Fruit fly (Drosophila melanogaster): Measurements from ENCODE around the gene CG17917.

Gene CG17917

dm6 chr3R:6353624-6354352, 12.0 kb downstream of the CG17917 start (continued):
- TF ChIP-seq CG11560 (tag; IDR thresholded peaks at IDR 0.05): no peak
- TF ChIP-seq CG10565 (GFP tag; optimal IDR thresholded peaks at IDR 0.05): no peak
- no peak for TF ChIP-seq slbo (GFP tag; IDR thresholded peaks at IDR 0.05)
- TF ChIP-seq Bteb2 (GFP tag; optimal IDR thresholded peaks at IDR 0.05): peak; percentile 68
- no peak for TF ChIP-seq Fer3 (tag; optimal IDR thresholded peaks at IDR 0.05)
- peak; percentile 59; the same call in 1 of the 3 replicates for TF ChIP-seq CG14050 (GFP tag; IDR thresholded peaks at IDR 0.05)
- peak; percentile 64 for TF ChIP-seq CG10274 (GFP tag; optimal IDR thresholded peaks at IDR 0.05)
- peak; percentile 52 to 70 for TF ChIP-seq dpn (GFP tag; optimal IDR thresholded peaks at IDR 0.05)
- TF ChIP-seq GATAe (GFP tag; conservative IDR thresholded peaks at IDR 0.05): no peak
- TF ChIP-seq HLH54F (GFP tag; optimal IDR thresholded peaks at IDR 0.05): peak; percentile 45
- TF ChIP-seq CG1529 (GFP tag; optimal IDR thresholded peaks at IDR 0.05): no peak
- TF ChIP-seq CG34376 (GFP tag; optimal IDR thresholded peaks at IDR 0.05): peak; percentile 42
- peak; percentile 44; the same call in 1 of the 3 replicates for TF ChIP-seq croc (GFP tag; conservative IDR thresholded peaks at IDR 0.05)
- TF ChIP-seq Drgx (GFP tag; IDR thresholded peaks at IDR 0.05): peak; percentile 74
- TF ChIP-seq run (tag; optimal IDR thresholded peaks at IDR 0.05): no peak
- TF ChIP-seq dimm (GFP tag; IDR thresholded peaks at IDR 0.05): no peak
- peak; percentile 21 for TF ChIP-seq CG17186 (GFP tag; optimal IDR thresholded peaks at IDR 0.05)
- no peak for TF ChIP-seq mirr (GFP tag; optimal IDR thresholded peaks at IDR 0.05)
- peak; percentile 81 for TF ChIP-seq az2 (GFP tag; optimal IDR thresholded peaks at IDR 0.05)
- TF ChIP-seq Ssrp (tag; optimal IDR thresholded peaks at IDR 0.05): peak; percentile 84
- peak; percentile 72 for TF ChIP-seq CG18476 (GFP tag; optimal IDR thresholded peaks at IDR 0.05)
- TF ChIP-seq CG7357 (GFP tag; IDR thresholded peaks at IDR 0.05): peak; percentile 47; the same call in 1 of the 3 replicates
- peak; percentile 84 for TF ChIP-seq CG6689 (GFP tag; IDR thresholded peaks at IDR 0.05)
- peak; percentile 92 for TF ChIP-seq CG18262 (tag; optimal IDR thresholded peaks at IDR 0.05)
- TF ChIP-seq sd (tag; optimal IDR thresholded peaks at IDR 0.05): no peak
- peak; percentile 99 for TF ChIP-seq D19A (tag; optimal IDR thresholded peaks at IDR 0.05)
- TF ChIP-seq CG9876 (GFP tag; optimal IDR thresholded peaks at IDR 0.05): no peak
- TF ChIP-seq nmo (GFP tag; optimal IDR thresholded peaks at IDR 0.05): peak; percentile 93
- no peak for TF ChIP-seq CG11456 (GFP tag; IDR thresholded peaks at IDR 0.05)
- 0 out of 2 replicates have a peak, but pooled peaks have one; percentile 10 for TF ChIP-seq CG1024 (GFP tag; IDR thresholded peaks at IDR 0.05)
- TF ChIP-seq Hsf (GFP tag; optimal IDR thresholded peaks at IDR 0.05): peak; percentile 82
- peak; percentile 78 for TF ChIP-seq jing (GFP tag; optimal IDR thresholded peaks at IDR 0.05)
- TF ChIP-seq CG11695 (GFP tag; IDR thresholded peaks at IDR 0.05): peak; percentile 80
- peak; percentile 82 for TF ChIP-seq CG18599 (GFP tag; optimal IDR thresholded peaks at IDR 0.05)
- TF ChIP-seq cad (GFP tag; optimal IDR thresholded peaks at IDR 0.05): no peak
- no peak for TF ChIP-seq Sin3A (optimal IDR thresholded peaks at IDR 0.05)
- TF ChIP-seq esg (GFP tag; conservative IDR thresholded peaks at IDR 0.05): peak; percentile 50
- peak; percentile 72 for TF ChIP-seq sr (GFP tag; IDR thresholded peaks at IDR 0.05)
- TF ChIP-seq Aef1 (GFP tag; IDR thresholded peaks at IDR 0.05): peak; percentile 51; the same call in 1 of the 3 replicates
- no peak for TF ChIP-seq ato (GFP tag; IDR thresholded peaks at IDR 0.05; ENCODE audit: partially characterized antibody)
- peak in 1 of 2 experiments; percentile 26 for TF ChIP-seq Hr51 (GFP tag; optimal IDR thresholded peaks at IDR 0.05)
- no peak for TF ChIP-seq CG1832 (GFP tag; optimal IDR thresholded peaks at IDR 0.05)
- peak; percentile 58; the same call in 1 of the 2 replicates for TF ChIP-seq sim (GFP tag; IDR thresholded peaks at IDR 0.05)
- peak; percentile 41 for TF ChIP-seq CG6813 (GFP tag; optimal IDR thresholded peaks at IDR 0.05)
- TF ChIP-seq HmgD (GFP tag; optimal IDR thresholded peaks at IDR 0.05): peak; percentile 21
- TF ChIP-seq CG13894 (tag; optimal IDR thresholded peaks at IDR 0.05): no peak
- TF ChIP-seq CG10959 (GFP tag; IDR thresholded peaks at IDR 0.05): no peak
- TF ChIP-seq CG14441 (GFP tag; IDR thresholded peaks at IDR 0.05): peak; percentile 45
- peak; percentile 15 for TF ChIP-seq schlank (tag; optimal IDR thresholded peaks at IDR 0.05)
- no peak for TF ChIP-seq corto (GFP tag; optimal IDR thresholded peaks at IDR 0.05)
